Worm (Caenorhabditis elegans) whole organism, young adult: ENCODE measurements around the gene F59F3.6.

ENCODE experiments used
- F57A8.1 ChIP-seq: fragments of 200-800 bp; sonication (Bioruptor generic); optimal IDR thresholded peaks from 2 replicates; lab custom pipeline; 2018; ENCODE audit warnings: mild to moderate bottlenecking, missing genetic modification characterization, moderate library complexity, missing compliant biosample characterization
- ama-1 ChIP-seq, 3 experiments: fragments of 150-350 bp in 1 of 3; sonication (generic microtip) in 2 of 3; optimal IDR thresholded peaks; 2 replicates each; lab custom pipeline; 2014 to 2018; ENCODE audit warnings: missing biosample characterization in 2 of 3, missing genetic modification characterization in 2 of 3, missing genetic modification reagents in 2 of 3
- egl-44 ChIP-seq: fragments of 200-800 bp; sonication (Bioruptor generic); IDR thresholded peaks from 2 replicates; pipeline ENCODE4 v1.3.6; 2022; ENCODE audit warnings: missing genetic modification reagents, missing genetic modification characterization, missing compliant biosample characterization
- egrh-3 ChIP-seq: fragments of 200-800 bp; sonication (Bioruptor generic); IDR thresholded peaks from 2 replicates; pipeline ENCODE4 v1.3.6; 2022; ENCODE audit warnings: missing genetic modification reagents, missing genetic modification characterization, missing compliant biosample characterization
- hrde-1 ChIP-seq: sonication (generic microtip); optimal IDR thresholded peaks from 2 replicates; lab custom pipeline; 2016; ENCODE audit warnings: missing genetic modification characterization, mild to moderate bottlenecking, missing compliant biosample characterization, moderate library complexity, missing genotype, missing genetic modification reagents, borderline replicate concordance
- let-607 ChIP-seq, 2 experiments: fragments of 200-800 bp in 1 of 2; sonication (Bioruptor generic) in 1 of 2; sonication (generic microtip) in 1 of 2; optimal IDR thresholded peaks; 2 replicates each; lab custom pipeline; 2016 to 2018; ENCODE audit warnings: mild to moderate bottlenecking in 2 of 2, missing compliant biosample characterization in 2 of 2, missing genetic modification characterization in 2 of 2, moderate library complexity in 2 of 2, missing genotype in 1 of 2
- madf-3 ChIP-seq: fragments of 200-800 bp; sonication (Bioruptor generic); IDR thresholded peaks from 2 replicates; pipeline ENCODE4 v1.3.6; 2022; ENCODE audit warnings: missing genetic modification reagents, missing genetic modification characterization, missing compliant biosample characterization
- pbrm-1 ChIP-seq: fragments of 200-800 bp; sonication (Bioruptor generic); IDR thresholded peaks from 2 replicates; pipeline ENCODE4 v1.3.6; 2022; ENCODE audit warnings: missing genetic modification reagents, missing genetic modification characterization, missing compliant biosample characterization
- snpc-4 ChIP-seq, 5 experiments: fragments of 150-350 bp in 1 of 5; sonication (generic microtip) in 4 of 5; optimal IDR thresholded peaks; 2 replicates each; lab custom pipeline; 2014 to 2018; ENCODE audit warnings: missing genetic modification characterization in 5 of 5, missing biosample characterization in 3 of 5, antibody characterized with exemption in 2 of 5, mild to moderate bottlenecking in 2 of 5, missing compliant biosample characterization in 2 of 5, missing genotype in 2 of 5, moderate library complexity in 2 of 5, missing genetic modification reagents in 1 of 5
- xnd-1 ChIP-seq: sonication (generic microtip); optimal IDR thresholded peaks from 2 replicates; lab custom pipeline; 2016; ENCODE audit warnings: missing genotype, missing genetic modification reagents, missing genetic modification characterization, missing compliant biosample characterization

DNA sequence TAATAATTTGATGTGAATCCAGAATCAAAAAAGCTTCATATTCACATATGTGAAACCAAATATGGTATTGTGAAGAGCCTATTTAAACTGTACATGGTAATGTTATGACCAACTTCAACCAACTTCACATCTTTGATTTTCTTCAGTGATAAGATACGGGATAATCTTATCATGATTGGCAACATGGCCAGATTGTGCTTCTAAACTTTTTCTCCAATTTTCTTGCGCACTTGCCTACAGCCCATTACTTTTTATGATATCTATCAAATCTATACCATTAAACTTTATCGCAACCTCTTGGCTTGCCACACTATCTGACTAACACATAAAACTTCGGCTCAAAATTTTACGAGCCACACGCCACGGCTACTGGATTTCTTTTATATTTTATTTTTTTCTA is 33.3 kb upstream of the F59F3.6 start:
- TF ChIP-seq let-607 (tag; optimal IDR thresholded peaks at IDR 0.05; lab: Kevin White, UChicago) (no peak), hrde-1 (tag; lab: Kevin White, UChicago) (no peak), xnd-1 (tag; lab: Kevin White, UChicago) (no peak), snpc-4 (GFP tag; optimal IDR thresholded peaks at IDR 0.05; lab: Kevin White, UChicago) (no peak), snpc-4 (tag; optimal IDR thresholded peaks at IDR 0.05; lab: Kevin White, UChicago) (no peak), madf-3 (no peak), pbrm-1 (GFP tag; lab: Robert Waterston, UW) (no peak), F57A8.1 (GFP tag; lab: Kevin White, UChicago) (no peak), egrh-3 (GFP tag; lab: Robert Waterston, UW) (no peak), ama-1 (optimal IDR thresholded peaks at IDR 0.05; lab: Kevin White, UChicago) (no peak), ama-1 (GFP tag; optimal IDR thresholded peaks at IDR 0.05; lab: Kevin White, UChicago) (no peak), egl-44 (GFP tag; lab: Robert Waterston, UW) (no peak)
